Worm (Caenorhabditis elegans): ENCODE results near the gene F09G8.7.

Gene F09G8.7

DNA sequence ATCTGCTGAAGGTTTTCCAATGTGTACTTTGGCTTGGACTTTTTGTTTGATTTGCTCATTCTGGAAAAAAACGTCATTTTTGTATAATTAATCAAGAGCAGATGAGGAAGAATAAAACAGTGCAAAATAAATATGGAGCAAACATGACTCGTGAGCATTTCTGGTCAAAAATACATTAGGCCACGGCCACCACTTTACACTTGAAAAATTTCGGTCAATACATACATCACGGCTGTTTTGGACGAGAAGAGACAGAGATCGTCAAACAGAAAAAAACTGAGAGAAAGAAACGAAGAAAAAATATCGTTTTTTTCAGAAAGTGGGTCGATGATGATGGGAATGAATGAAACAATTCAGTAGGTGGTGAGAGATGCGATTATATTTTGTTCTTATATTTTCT is at the start of gene F09G8.7, which contains the start of gene crn-7:
TSS of gene F09G8.7 (minus strand) at position 60 of the 400 bp plus-strand sequence.
TSS of gene crn-7 (plus strand) at position 236 of the 400 bp plus-strand sequence.
- TF ChIP-seq ces-1 (GFP tag; optimal IDR thresholded peaks at IDR 0.05): no peak
- no peak for TF ChIP-seq unc-39 (tag; optimal IDR thresholded peaks at IDR 0.05)
- peak; percentile 2 for TF ChIP-seq mep-1 (tag; optimal IDR thresholded peaks at IDR 0.05)
- no peak for TF ChIP-seq unc-62 (GFP tag; optimal IDR thresholded peaks at IDR 0.05)

DNA sequence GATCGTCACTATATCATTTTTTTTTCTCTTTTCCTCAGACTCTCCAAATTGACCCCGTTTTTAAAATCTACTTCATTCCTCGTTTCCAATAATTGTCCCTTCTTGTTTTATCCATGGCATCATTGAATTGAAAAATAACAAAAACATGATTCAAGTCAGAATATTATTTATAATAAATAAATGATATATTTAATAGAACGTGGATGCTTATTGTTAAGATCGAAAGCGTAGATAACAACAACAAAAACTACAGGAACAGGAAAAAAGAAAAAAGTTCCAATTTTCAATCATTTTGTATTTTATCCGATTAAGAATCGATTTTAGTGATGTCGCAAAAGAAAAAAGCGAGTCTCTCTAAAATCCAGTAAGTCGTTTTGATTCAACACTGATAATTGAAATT is 44.2 kb upstream of the F09G8.7 start, which contains the start of gene F10E9.2:
TSS of gene F10E9.2 (plus strand) at position 301 of the 400 bp plus-strand sequence.
- TF ChIP-seq mab-5 (tag; optimal IDR thresholded peaks at IDR 0.05): no peak
- no peak for TF ChIP-seq nhr-237 (tag; optimal IDR thresholded peaks at IDR 0.05)
- TF ChIP-seq flh-1 (GFP tag; optimal IDR thresholded peaks at IDR 0.05): no peak

DNA sequence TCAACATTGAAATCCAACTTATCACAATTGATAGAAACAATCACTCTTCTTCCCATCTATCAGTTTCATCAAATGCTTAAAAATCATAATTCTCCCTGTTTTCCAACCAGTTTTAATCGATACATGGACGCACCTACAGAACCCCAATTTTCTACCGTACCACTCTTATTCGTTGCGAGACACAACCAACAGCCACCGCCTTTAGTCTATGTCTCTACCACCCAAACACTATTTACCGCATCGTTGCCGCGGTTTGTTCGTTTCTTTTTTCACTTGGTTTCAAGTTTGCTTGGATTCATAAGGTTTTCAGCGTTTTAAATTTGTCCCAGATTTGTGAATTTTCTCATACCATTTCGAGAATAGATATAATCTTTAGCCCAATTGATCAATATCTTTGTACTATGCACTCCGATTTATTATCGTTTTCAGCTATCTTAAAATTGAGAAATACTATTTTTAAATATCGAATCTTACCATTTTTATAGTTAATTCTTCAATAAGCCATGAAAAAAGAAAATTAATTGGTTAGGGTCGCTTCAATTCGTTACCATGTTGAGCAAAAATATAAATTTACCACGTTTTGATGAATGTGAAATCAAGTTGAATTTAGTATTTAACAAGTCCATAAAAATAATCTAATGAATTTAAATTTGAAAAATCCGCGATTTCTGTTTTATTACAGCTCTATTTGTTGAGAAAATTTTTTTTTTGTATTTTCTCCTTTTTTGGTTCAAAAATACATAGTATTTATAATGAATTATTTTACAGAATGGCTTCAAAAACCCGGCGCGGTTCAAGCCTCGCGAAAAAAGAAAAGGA is 42.3 kb upstream of the F09G8.7 start, which contains the start of gene F10E9.3:
TSS of gene F10E9.3 (plus strand) at position 769 of the 819 bp plus-strand sequence.
- TF ChIP-seq hlh-1 (tag; optimal IDR thresholded peaks at IDR 0.05) (peak; percentile 39), pha-4 (tag; optimal IDR thresholded peaks at IDR 0.05) (no peak), ceh-43 (GFP tag; optimal IDR thresholded peaks at IDR 0.05) (no peak), unc-39 (tag; optimal IDR thresholded peaks at IDR 0.05) (no peak), mep-1 (tag; optimal IDR thresholded peaks at IDR 0.05) (peak; percentile 49), lsy-2 (tag; optimal IDR thresholded peaks at IDR 0.05) (peak; percentile 93), ceh-39 (tag; optimal IDR thresholded peaks at IDR 0.05) (peak; percentile 34), sem-2 (GFP tag; optimal IDR thresholded peaks at IDR 0.05) (no peak), flh-1 (GFP tag; optimal IDR thresholded peaks at IDR 0.05) (no peak), ces-1 (GFP tag; optimal IDR thresholded peaks at IDR 0.05) (peak; percentile 8)

DNA sequence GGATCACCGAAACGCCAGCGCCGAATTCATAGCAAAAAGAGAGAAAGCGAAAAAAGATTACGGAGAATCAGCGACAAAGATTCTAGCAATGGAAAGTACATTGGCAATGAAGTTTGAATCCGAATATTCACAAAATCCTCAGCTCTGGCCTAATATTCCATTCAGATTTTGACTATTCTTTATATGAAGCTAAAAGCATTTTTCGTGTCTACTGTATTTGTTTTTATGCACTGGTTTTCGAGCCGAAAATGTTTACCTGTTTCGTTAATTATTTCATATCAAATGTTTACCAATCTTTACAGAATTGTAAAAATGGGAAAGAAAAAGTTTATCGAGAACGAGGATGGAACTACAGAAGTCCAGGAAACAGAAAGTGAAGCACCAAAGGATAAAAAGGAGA is 40.1 kb upstream of the F09G8.7 start, which contains the start of gene F10E9.4:
TSS of gene F10E9.4 (plus strand) at position 301 of the 400 bp plus-strand sequence.
- no peak for TF ChIP-seq ceh-83 (GFP tag; optimal IDR thresholded peaks at IDR 0.05)
- no peak for TF ChIP-seq sptf-1 (tag; optimal IDR thresholded peaks at IDR 0.05)
- TF ChIP-seq unc-120 (tag; optimal IDR thresholded peaks at IDR 0.05; ENCODE audit: poor library complexity, severe bottlenecking): no peak
- TF ChIP-seq drap-1 (GFP tag; optimal IDR thresholded peaks at IDR 0.05): no peak
- TF ChIP-seq ceh-43 (GFP tag; optimal IDR thresholded peaks at IDR 0.05): no peak
- TF ChIP-seq sem-2 (GFP tag; optimal IDR thresholded peaks at IDR 0.05): no peak
- no peak for TF ChIP-seq mab-5 (tag; optimal IDR thresholded peaks at IDR 0.05)
- no peak for TF ChIP-seq zip-8 (tag; optimal IDR thresholded peaks at IDR 0.05)
- no peak for TF ChIP-seq ceh-39 (tag; optimal IDR thresholded peaks at IDR 0.05)

DNA sequence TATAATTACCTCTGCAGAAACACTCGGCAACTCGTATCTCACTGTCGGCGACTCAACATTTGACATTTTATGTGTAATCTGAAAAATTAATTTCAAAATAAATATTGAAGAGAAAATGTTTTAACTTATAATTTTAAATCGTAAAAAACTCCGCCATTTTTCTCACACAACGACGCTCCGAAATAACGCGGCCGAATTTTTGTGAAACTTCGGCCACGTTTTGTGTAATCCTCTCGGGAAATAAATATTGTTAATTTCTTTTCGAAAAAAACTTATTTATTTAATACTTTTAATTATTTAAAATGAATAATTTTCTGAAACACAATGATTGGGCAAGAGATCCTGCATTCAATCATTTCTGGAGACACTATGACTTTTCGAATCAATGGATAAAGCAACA is 39.2 kb upstream of the F09G8.7 start, which contains the start of the genes F10E9.7 and F10E9.5:
TSS of gene F10E9.7 (minus strand) at position 86 of the 400 bp plus-strand sequence.
TSS of gene F10E9.5 (plus strand) at position 237 of the 400 bp plus-strand sequence.
- TF ChIP-seq nhr-2 (tag; optimal IDR thresholded peaks at IDR 0.05) (peak; percentile 26), nhr-28 (tag; optimal IDR thresholded peaks at IDR 0.05) (no peak), lin-13 (tag; optimal IDR thresholded peaks at IDR 0.05) (peak; percentile 30), drap-1 (GFP tag; optimal IDR thresholded peaks at IDR 0.05) (no peak), ces-1 (GFP tag; optimal IDR thresholded peaks at IDR 0.05) (peak; percentile 70), sptf-1 (tag; optimal IDR thresholded peaks at IDR 0.05) (peak; percentile 54), lin-32 (GFP tag; optimal IDR thresholded peaks at IDR 0.05) (no peak), ceh-39 (tag; optimal IDR thresholded peaks at IDR 0.05) (peak; percentile 38), elt-3 (tag; optimal IDR thresholded peaks at IDR 0.05) (no peak), mep-1 (tag; optimal IDR thresholded peaks at IDR 0.05) (peak; percentile 61), nhr-237 (tag; optimal IDR thresholded peaks at IDR 0.05) (peak; percentile 15), cnd-1 (tag; optimal IDR thresholded peaks at IDR 0.05) (no peak), mab-5 (tag; optimal IDR thresholded peaks at IDR 0.05) (no peak), lsy-2 (tag; optimal IDR thresholded peaks at IDR 0.05) (peak; percentile 74)

DNA sequence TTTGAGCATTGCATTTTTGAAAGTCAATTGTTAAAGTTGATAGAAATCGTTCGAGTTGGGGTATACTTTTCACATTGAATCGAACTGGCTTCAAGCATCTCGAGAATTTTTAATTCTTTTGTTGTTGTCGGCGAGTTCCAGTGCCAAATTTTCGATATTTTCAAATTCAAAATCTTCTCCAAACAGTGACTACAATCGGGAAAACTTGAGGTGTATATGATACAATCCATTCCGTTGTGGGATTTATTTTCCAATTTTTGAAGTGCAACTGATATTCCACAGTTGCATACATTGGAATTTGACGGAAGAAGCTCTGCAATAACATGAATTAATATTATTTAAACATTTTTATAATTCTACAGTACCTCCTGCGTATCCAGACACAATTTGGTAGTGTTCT is 37.7 kb upstream of the F09G8.7 start:
- TF ChIP-seq lin-32 (GFP tag; optimal IDR thresholded peaks at IDR 0.05) (no peak), nhr-237 (tag; optimal IDR thresholded peaks at IDR 0.05) (no peak), zip-8 (tag; optimal IDR thresholded peaks at IDR 0.05) (no peak), tbx-8 (GFP tag; optimal IDR thresholded peaks at IDR 0.05) (no peak), lsy-2 (tag; optimal IDR thresholded peaks at IDR 0.05) (no peak), flh-1 (GFP tag; optimal IDR thresholded peaks at IDR 0.05) (no peak), drap-1 (GFP tag; optimal IDR thresholded peaks at IDR 0.05) (no peak), nhr-2 (tag; optimal IDR thresholded peaks at IDR 0.05) (no peak), sptf-1 (tag; optimal IDR thresholded peaks at IDR 0.05) (no peak), ztf-11 (tag; optimal IDR thresholded peaks at IDR 0.05) (no peak), blmp-1 (tag; optimal IDR thresholded peaks at IDR 0.05) (no peak), mep-1 (tag; optimal IDR thresholded peaks at IDR 0.05) (no peak), lin-13 (tag; optimal IDR thresholded peaks at IDR 0.05) (no peak), pha-4 (tag; optimal IDR thresholded peaks at IDR 0.05) (no peak), unc-62 (GFP tag; optimal IDR thresholded peaks at IDR 0.05) (no peak), hlh-1 (tag; optimal IDR thresholded peaks at IDR 0.05) (no peak), unc-120 (tag; optimal IDR thresholded peaks at IDR 0.05; ENCODE audit: poor library complexity, severe bottlenecking) (no peak)

Data from whole organism, mixed stage, embryonic.